In genomic region chr3R:21691114-21691513, dm6 we compare ENCODE assay signal across 1 fruit fly cellular context.
TF ChIP-seq lines count a peak whose summit lies in the region.

No protein-coding gene starts in this region.

TF ChIP-seq in whole organism, embryonic, 481 proteins besides CTCF, POLR2A, EP300 and RAD21 (continued from another document):
- TF ChIP-seq pita (GFP tag; optimal IDR thresholded peaks at IDR 0.05; lab: Kevin White, UChicago): no peak
- TF ChIP-seq Dref (GFP tag; IDR thresholded peaks at IDR 0.05; lab: Robert Waterston, UW): no peak
- peak; percentile 40; the same call in 1 of the 3 replicates for TF ChIP-seq Doc3 (GFP tag; IDR thresholded peaks at IDR 0.05; lab: Robert Waterston, UW; ENCODE audit: partially characterized antibody)
- TF ChIP-seq CG30403 (GFP tag; optimal IDR thresholded peaks at IDR 0.05; lab: Kevin White, UChicago): no peak
- no peak for TF ChIP-seq Med (GFP tag; lab: Kevin White, UChicago)
- no peak for TF ChIP-seq repo (GFP tag; optimal IDR thresholded peaks at IDR 0.05; lab: Kevin White, UChicago)
- TF ChIP-seq Scr (GFP tag; IDR thresholded peaks at IDR 0.05; lab: Robert Waterston, UW; ENCODE audit: partially characterized antibody): peak; percentile 24; the same call in 1 of the 2 replicates
- TF ChIP-seq ap (GFP tag; IDR thresholded peaks at IDR 0.05; lab: Robert Waterston, UW): no peak
- TF ChIP-seq Abd-B (GFP tag; optimal IDR thresholded peaks at IDR 0.05; lab: Kevin White, UChicago): no peak
- TF ChIP-seq CG15514 (GFP tag; optimal IDR thresholded peaks at IDR 0.05; lab: Kevin White, UChicago): no peak
- TF ChIP-seq E2f2 (GFP tag; IDR thresholded peaks at IDR 0.05; lab: Robert Waterston, UW): no peak
TF ChIP-seq in whole organism, embryonic: peak in this region for 9.
